Fruit fly (Drosophila melanogaster) whole organism, embryonic: ENCODE data around the gene Inx7.

ENCODE experiments used
- Asciz ChIP-seq: fragments of 200-800 bp; sonication (Bioruptor generic); optimal IDR thresholded peaks from 2 replicates; lab custom pipeline; 2017; ENCODE audit warnings: missing biosample characterization, mild to moderate bottlenecking, missing genetic modification characterization, missing genetic modification reagents
- Atf3 ChIP-seq: fragments of 200-800 bp; sonication (Bioruptor generic); optimal IDR thresholded peaks from 3 replicates; lab custom pipeline; 2016; ENCODE audit warnings: missing biosample characterization, missing genetic modification characterization
- CG10959 ChIP-seq: fragments of 200-800 bp; sonication (Bioruptor generic); IDR thresholded peaks from 2 replicates; pipeline ENCODE4 v1.3.6; 2022; ENCODE audit warnings: missing biosample characterization, missing genetic modification characterization
- CG11398 ChIP-seq: fragments of 200-800 bp; sonication (Bioruptor generic); optimal IDR thresholded peaks from 2 replicates; lab custom pipeline; 2016; ENCODE audit warnings: missing biosample characterization, missing genetic modification characterization
- CG12071 ChIP-seq: fragments of 200-800 bp; sonication (Bioruptor generic); optimal IDR thresholded peaks from 3 replicates; lab custom pipeline; 2018; ENCODE audit warnings: missing biosample characterization, mild to moderate bottlenecking, missing genetic modification characterization
- CG12391 ChIP-seq: fragments of 200-800 bp; sonication (Bioruptor generic); optimal IDR thresholded peaks from 3 replicates; lab custom pipeline; 2018; ENCODE audit warnings: missing biosample characterization, mild to moderate bottlenecking, missing genetic modification characterization, moderate library complexity
- CG13775 ChIP-seq: fragments of 200-800 bp; sonication (Bioruptor generic); optimal IDR thresholded peaks from 3 replicates; lab custom pipeline; 2017; ENCODE audit warnings: missing biosample characterization, mild to moderate bottlenecking, missing genetic modification characterization
- CG16863 ChIP-seq: fragments of 200-800 bp; sonication (Bioruptor generic); optimal IDR thresholded peaks from 3 replicates; lab custom pipeline; 2016; ENCODE audit warnings: missing biosample characterization, missing genetic modification characterization
- CG5180 ChIP-seq: fragments of 200-800 bp; sonication (Bioruptor generic); optimal IDR thresholded peaks from 3 replicates; lab custom pipeline; 2017; ENCODE audit warnings: missing biosample characterization, missing genetic modification characterization, mild to moderate bottlenecking, moderate library complexity, missing genetic modification reagents
- CG6272 ChIP-seq: fragments of 200-800 bp; sonication (Bioruptor generic); IDR thresholded peaks from 2 replicates; pipeline ENCODE4 v1.3.6; 2022; ENCODE audit warnings: missing biosample characterization, missing genetic modification characterization
- CG6765 ChIP-seq: fragments of 200-800 bp; sonication (Bioruptor generic); optimal IDR thresholded peaks from 3 replicates; lab custom pipeline; 2017; ENCODE audit warnings: missing biosample characterization, mild to moderate bottlenecking, missing genetic modification characterization
- CG7556 ChIP-seq: fragments of 200-800 bp; sonication (Bioruptor generic); optimal IDR thresholded peaks from 2 replicates; lab custom pipeline; 2017; ENCODE audit warnings: missing biosample characterization, mild to moderate bottlenecking, missing genetic modification characterization
- CG7928 ChIP-seq: fragments of 200-800 bp; sonication (Bioruptor generic); optimal IDR thresholded peaks from 2 replicates; lab custom pipeline; 2017; ENCODE audit warnings: missing biosample characterization, mild to moderate bottlenecking, missing genetic modification characterization
- CG8290 ChIP-seq, 3 experiments: fragments of 200-800 bp; sonication (Bioruptor generic); optimal IDR thresholded peaks; 2 replicates each; lab custom pipeline; 2016 to 2019; ENCODE audit warnings: missing biosample characterization in 3 of 3, missing genetic modification characterization in 3 of 3, mild to moderate bottlenecking in 2 of 3, moderate library complexity in 1 of 3
- CG8388 ChIP-seq: fragments of 200-800 bp; sonication (Bioruptor generic); optimal IDR thresholded peaks from 2 replicates; lab custom pipeline; 2019; ENCODE audit warnings: missing biosample characterization, mild to moderate bottlenecking, missing genetic modification characterization, moderate library complexity
- CG9727 ChIP-seq: fragments of 200-800 bp; sonication (Bioruptor generic); optimal IDR thresholded peaks from 3 replicates; lab custom pipeline; 2017; ENCODE audit warnings: missing biosample characterization, mild to moderate bottlenecking, missing genetic modification characterization
- CG9932 ChIP-seq: fragments of 200-800 bp; sonication (Bioruptor generic); IDR thresholded peaks from 2 replicates; pipeline ENCODE4 v1.3.6; 2022; ENCODE audit warnings: missing biosample characterization, missing genetic modification characterization
- Doc2 ChIP-seq: fragments of 200-800 bp; sonication (Bioruptor generic); IDR thresholded peaks from 2 replicates; pipeline ENCODE4 v1.3.6; 2022; ENCODE audit warnings: missing biosample characterization, missing genetic modification characterization
- Ets97D ChIP-seq: fragments of 200-800 bp; sonication (Bioruptor generic); optimal IDR thresholded peaks from 3 replicates; lab custom pipeline; 2016; ENCODE audit warnings: missing biosample characterization, missing genetic modification characterization
- Hey ChIP-seq: fragments of 200-800 bp; sonication (Bioruptor generic); optimal IDR thresholded peaks from 3 replicates; lab custom pipeline; 2018; ENCODE audit warnings: missing biosample characterization, mild to moderate bottlenecking, missing genetic modification characterization
- HmgD ChIP-seq: fragments of 200-800 bp; sonication (Bioruptor generic); optimal IDR thresholded peaks from 3 replicates; lab custom pipeline; 2016; ENCODE audit warnings: missing biosample characterization, missing genetic modification characterization
- MBD-R2 ChIP-seq: fragments of 200-800 bp; sonication (Bioruptor generic); IDR thresholded peaks from 2 replicates; pipeline ENCODE4 v1.3.6; 2022; ENCODE audit warnings: missing biosample characterization, missing genetic modification characterization
- Neu2 ChIP-seq: fragments of 200-800 bp; sonication (Bioruptor generic); optimal IDR thresholded peaks from 3 replicates; lab custom pipeline; 2016; ENCODE audit warnings: missing biosample characterization, missing genetic modification characterization, borderline replicate concordance
- Pdp1 ChIP-seq, 2 experiments: fragments of 200-800 bp; sonication (Bioruptor generic); optimal IDR thresholded peaks; 3 replicates each; lab custom pipeline; 2016; ENCODE audit warnings: missing biosample characterization in 2 of 2, missing genetic modification characterization in 2 of 2, mild to moderate bottlenecking in 1 of 2, moderate library complexity in 1 of 2
- Rfx ChIP-seq: fragments of 200-800 bp; sonication (Bioruptor generic); IDR thresholded peaks from 2 replicates; pipeline ENCODE4 v1.3.6; 2022; ENCODE audit warnings: missing biosample characterization, missing genetic modification characterization
- Sry-β ChIP-seq: fragments of 200-800 bp; sonication (Bioruptor generic); optimal IDR thresholded peaks from 2 replicates; lab custom pipeline; 2018; ENCODE audit warnings: missing biosample characterization, mild to moderate bottlenecking, missing genetic modification characterization, moderate library complexity
- Ssrp ChIP-seq: fragments of 200-800 bp; sonication (Bioruptor generic); optimal IDR thresholded peaks from 2 replicates; lab custom pipeline; 2018; ENCODE audit warnings: missing biosample characterization, mild to moderate bottlenecking, missing genetic modification characterization, moderate library complexity
- Tbp ChIP-seq: fragments of >200 bp; optimal IDR thresholded peaks from 2 replicates; lab custom pipeline; 2018; ENCODE audit warnings: missing biosample characterization, missing genetic modification characterization
- Vsx1 ChIP-seq: fragments of 200-800 bp; sonication (Bioruptor generic); optimal IDR thresholded peaks from 2 replicates; lab custom pipeline; 2017; ENCODE audit warnings: missing biosample characterization, mild to moderate bottlenecking, missing genetic modification characterization, missing genetic modification reagents
- YL-1 ChIP-seq: fragments of 200-800 bp; sonication (Bioruptor generic); optimal IDR thresholded peaks from 3 replicates; lab custom pipeline; 2017; ENCODE audit warnings: missing biosample characterization, mild to moderate bottlenecking, missing genetic modification characterization
- amos ChIP-seq: fragments of 200-800 bp; sonication (Bioruptor generic); IDR thresholded peaks from 2 replicates; pipeline ENCODE4 v1.3.6; 2022; ENCODE audit warnings: missing biosample characterization, missing genetic modification characterization; ENCODE audit not compliant: partially characterized antibody
- ase ChIP-seq: fragments of 200-800 bp; sonication (Bioruptor generic); IDR thresholded peaks from 3 replicates; pipeline ENCODE4 v1.3.6; 2022; ENCODE audit warnings: missing biosample characterization, missing genetic modification characterization
- cato ChIP-seq: fragments of 200-800 bp; sonication (Bioruptor generic); optimal IDR thresholded peaks from 2 replicates; lab custom pipeline; 2016; ENCODE audit warnings: missing biosample characterization, missing genetic modification characterization, borderline replicate concordance
- caup ChIP-seq: fragments of 200-800 bp; sonication (Bioruptor generic); optimal IDR thresholded peaks from 3 replicates; lab custom pipeline; 2017; ENCODE audit warnings: missing biosample characterization, mild to moderate bottlenecking, missing genetic modification characterization, moderate library complexity; ENCODE audit not compliant: severe bottlenecking
- crc ChIP-seq: fragments of 200-800 bp; sonication (Bioruptor generic); optimal IDR thresholded peaks from 2 replicates; lab custom pipeline; 2016; ENCODE audit warnings: missing biosample characterization, missing genetic modification characterization
- fd3F ChIP-seq: fragments of 200-800 bp; sonication (Bioruptor generic); optimal IDR thresholded peaks from 2 replicates; lab custom pipeline; 2018; ENCODE audit warnings: missing biosample characterization, mild to moderate bottlenecking, missing genetic modification characterization, moderate library complexity
- grn ChIP-seq: fragments of 200-800 bp; sonication (Bioruptor generic); optimal IDR thresholded peaks from 3 replicates; lab custom pipeline; 2017; ENCODE audit warnings: missing biosample characterization, missing genetic modification characterization
- kay ChIP-seq: fragments of 200-800 bp; sonication (Bioruptor generic); optimal IDR thresholded peaks from 2 replicates; lab custom pipeline; 2016; ENCODE audit warnings: missing biosample characterization, missing genetic modification characterization
- ken ChIP-seq: fragments of 200-800 bp; sonication (Bioruptor generic); IDR thresholded peaks from 3 replicates; pipeline ENCODE4 v1.3.6; 2022; ENCODE audit warnings: missing biosample characterization, missing genetic modification characterization
- odd ChIP-seq: fragments of 200-800 bp; sonication (Bioruptor generic); optimal IDR thresholded peaks from 2 replicates; lab custom pipeline; 2017; ENCODE audit warnings: missing biosample characterization, mild to moderate bottlenecking, missing genetic modification characterization
- pros ChIP-seq: fragments of 200-800 bp; sonication (Bioruptor generic); optimal IDR thresholded peaks from 3 replicates; lab custom pipeline; 2019; ENCODE audit warnings: missing biosample characterization, mild to moderate bottlenecking, missing genetic modification characterization, moderate library complexity
- psq ChIP-seq: fragments of 200-800 bp; sonication (Bioruptor generic); optimal IDR thresholded peaks from 2 replicates; lab custom pipeline; 2017; ENCODE audit warnings: missing biosample characterization, missing genetic modification characterization
- rib ChIP-seq: fragments of 200-800 bp; sonication (Bioruptor generic); IDR thresholded peaks from 2 replicates; pipeline ENCODE4 v1.3.6; 2022; ENCODE audit warnings: missing biosample characterization, missing genetic modification characterization
- sd ChIP-seq: fragments of 200-800 bp; sonication (Bioruptor generic); optimal IDR thresholded peaks from 3 replicates; lab custom pipeline; 2018; ENCODE audit warnings: missing biosample characterization, mild to moderate bottlenecking, missing genetic modification characterization, moderate library complexity
- stc ChIP-seq: fragments of 200-800 bp; sonication (Bioruptor generic); IDR thresholded peaks from 2 replicates; pipeline ENCODE4 v1.3.6; 2022; ENCODE audit warnings: missing biosample characterization, missing genetic modification characterization
- stwl ChIP-seq: fragments of 200-800 bp; sonication (Bioruptor generic); optimal IDR thresholded peaks from 3 replicates; lab custom pipeline; 2018; ENCODE audit warnings: missing biosample characterization, mild to moderate bottlenecking, missing genetic modification characterization, moderate library complexity
- trh ChIP-seq: fragments of 200-800 bp; sonication (Bioruptor generic); optimal IDR thresholded peaks from 2 replicates; lab custom pipeline; 2016; ENCODE audit warnings: missing biosample characterization, missing genetic modification characterization
- vnd ChIP-seq: fragments of 200-800 bp; sonication (Bioruptor generic); IDR thresholded peaks from 3 replicates; pipeline ENCODE4 v1.3.6; 2022; ENCODE audit warnings: missing biosample characterization, missing genetic modification characterization; ENCODE audit not compliant: partially characterized antibody

The Inx7 gene

DNA sequence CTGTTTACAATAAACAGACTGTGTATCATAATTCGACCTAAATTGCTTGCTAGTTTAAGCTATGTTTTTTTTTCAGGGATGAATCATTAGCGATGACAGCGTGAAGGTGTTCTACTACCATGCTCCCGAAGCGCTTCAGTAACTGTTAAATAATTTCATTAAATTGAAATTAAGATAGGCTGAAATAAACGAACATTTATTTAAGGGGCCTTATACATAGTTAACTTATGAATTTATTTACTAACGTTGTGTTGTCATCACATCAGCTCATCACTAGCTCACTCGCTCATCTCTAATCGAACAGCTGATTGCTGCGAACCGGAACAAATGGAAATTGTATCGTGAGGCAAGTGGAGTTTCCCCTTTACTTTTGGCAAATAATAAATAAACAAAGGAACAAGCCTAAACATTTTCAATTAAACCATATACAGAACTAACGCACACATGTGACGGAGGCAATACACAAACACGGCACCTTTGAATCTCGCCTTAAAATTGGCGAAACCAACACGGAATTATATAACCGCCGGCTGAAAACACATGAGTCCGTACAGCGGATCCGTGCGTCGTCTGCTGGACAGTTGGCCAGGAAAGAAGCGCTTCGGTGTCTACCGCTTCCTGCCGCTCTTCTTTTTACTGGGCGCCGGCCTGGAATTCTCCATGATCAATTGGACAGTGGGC is 17.8 kb upstream of the Inx7 start, which contains the start of the genes cm, sloth1 and sloth2 (continued):
- TF ChIP-seq psq, result peak; percentile 37
- TF ChIP-seq CG13775 (GFP tag; lab: Kevin White, UChicago), result peak; percentile 84
- TF ChIP-seq Ets97D, result peak; percentile 86
- TF ChIP-seq stc (GFP tag; lab: Robert Waterston, UW), result peak; percentile 81
- peak; percentile 65 for TF ChIP-seq YL-1 (GFP tag; lab: Kevin White, UChicago)
- TF ChIP-seq ase (GFP tag; lab: Robert Waterston, UW), result peak; percentile 77
- peak; percentile 32 for TF ChIP-seq grn
- TF ChIP-seq amos (GFP tag; lab: Robert Waterston, UW), result peak; percentile 79
- TF ChIP-seq Doc2 (GFP tag; lab: Robert Waterston, UW), result peak; percentile 16; the same call in 1 of the 2 replicates
- peak; percentile 77 for TF ChIP-seq vnd (GFP tag; lab: Robert Waterston, UW)
- TF ChIP-seq stwl (tag; lab: Kevin White, UChicago), result peak; percentile 49
- TF ChIP-seq fd3F (GFP tag; lab: Kevin White, UChicago), result peak; percentile 80
- TF ChIP-seq MBD-R2, result peak; percentile 93
- TF ChIP-seq CG6272 (GFP tag; lab: Robert Waterston, UW), result peak; percentile 91
- peak; percentile 85 for TF ChIP-seq CG11398 (GFP tag; lab: Kevin White, UChicago)
- peak; percentile 86 for TF ChIP-seq CG7928 (GFP tag; lab: Kevin White, UChicago)
- peak; percentile 81 for TF ChIP-seq CG9727 (GFP tag; lab: Kevin White, UChicago)
- peak; percentile 33 for TF ChIP-seq Vsx1
- TF ChIP-seq Sry-β, result peak; percentile 69
- TF ChIP-seq CG16863 (GFP tag; lab: Kevin White, UChicago), result peak; percentile 86
- TF ChIP-seq Asciz (GFP tag; lab: Kevin White, UChicago), result peak; percentile 51
- peak; percentile 74 for TF ChIP-seq Ssrp (tag; lab: Kevin White, UChicago)
- peak; percentile 85 for TF ChIP-seq CG8290 (GFP tag; optimal IDR thresholded peaks at IDR 0.05; lab: Kevin White, UChicago)
- peak; percentile 55 to 93 for TF ChIP-seq CG8290 (tag; optimal IDR thresholded peaks at IDR 0.05; lab: Kevin White, UChicago)
- peak; percentile 74 for TF ChIP-seq cato (GFP tag; lab: Kevin White, UChicago)
- TF ChIP-seq sd (tag; lab: Kevin White, UChicago), result peak; percentile 70
- peak; percentile 44 for TF ChIP-seq Hey (tag; lab: Kevin White, UChicago)
- TF ChIP-seq caup (GFP tag; lab: Kevin White, UChicago), result peak; percentile 75
- peak; percentile 55 for TF ChIP-seq CG12071 (GFP tag; lab: Kevin White, UChicago)
- TF ChIP-seq Pdp1 (GFP tag; optimal IDR thresholded peaks at IDR 0.05; lab: Kevin White, UChicago), result peak; percentile 89 to 90
- TF ChIP-seq crc (GFP tag; lab: Kevin White, UChicago), result peak; percentile 72
- TF ChIP-seq CG6765 (GFP tag; lab: Kevin White, UChicago), result peak; percentile 50
- peak; percentile 92 for TF ChIP-seq Rfx (GFP tag; lab: Robert Waterston, UW)
- TF ChIP-seq CG7556 (GFP tag; lab: Kevin White, UChicago), result peak; percentile 80
- peak; percentile 86 for TF ChIP-seq rib (GFP tag; lab: Robert Waterston, UW)
- peak; percentile 78 for TF ChIP-seq Atf3
- peak; percentile 76 for TF ChIP-seq CG10959 (GFP tag; lab: Robert Waterston, UW)
- TF ChIP-seq odd (GFP tag; lab: Kevin White, UChicago), result peak; percentile 65
- TF ChIP-seq CG9932 (GFP tag; lab: Robert Waterston, UW), result peak; percentile 94
- peak; percentile 35 for TF ChIP-seq Neu2 (GFP tag; lab: Kevin White, UChicago)
- peak; percentile 92 for TF ChIP-seq ken
- peak; percentile 70 for TF ChIP-seq kay
- TF ChIP-seq Tbp (GFP tag; lab: Kevin White, UChicago), result no peak
- peak; percentile 82 for TF ChIP-seq CG8388 (GFP tag; lab: Kevin White, UChicago)
- peak; percentile 81 for TF ChIP-seq trh (GFP tag; lab: Kevin White, UChicago)
- peak; percentile 47 for TF ChIP-seq CG5180 (GFP tag; lab: Kevin White, UChicago)
- TF ChIP-seq HmgD (GFP tag; lab: Kevin White, UChicago), result peak; percentile 62
- peak; percentile 5 for TF ChIP-seq pros (GFP tag; lab: Kevin White, UChicago)
- TF ChIP-seq CG12391 (tag; lab: Kevin White, UChicago), result peak; percentile 93
